Fruit fly (Drosophila melanogaster) whole organism, pupa: Measurements from ENCODE around the gene CG16717.

Source experiments
- CG10348 ChIP-seq: fragments of 200-800 bp; sonication (Bioruptor generic); IDR thresholded peaks from 2 replicates; pipeline ENCODE4 v1.3.6; 2022; ENCODE audit warnings: missing biosample characterization, missing genetic modification characterization
- CG12605 ChIP-seq: fragments of 200-800 bp; sonication (Bioruptor generic); IDR thresholded peaks from 2 replicates; pipeline ENCODE4 v1.3.6; 2022; ENCODE audit warnings: missing biosample characterization, missing genetic modification characterization
- CG13204 ChIP-seq: fragments of 200-800 bp; sonication (Bioruptor generic); optimal IDR thresholded peaks from 2 replicates; lab custom pipeline; 2018; ENCODE audit warnings: missing biosample characterization, mild to moderate bottlenecking, missing genetic modification characterization, moderate library complexity
- CG14655 ChIP-seq: fragments of 200-800 bp; sonication (Bioruptor generic); optimal IDR thresholded peaks from 3 replicates; lab custom pipeline; 2017; ENCODE audit warnings: mild to moderate bottlenecking, missing biosample characterization, missing genetic modification reagents, missing genetic modification characterization
- CG15710 ChIP-seq: fragments of 200-800 bp; sonication (Bioruptor generic); optimal IDR thresholded peaks from 2 replicates; lab custom pipeline; 2018; ENCODE audit warnings: missing biosample characterization, mild to moderate bottlenecking, missing genetic modification characterization, moderate library complexity
- CG17806 ChIP-seq: fragments of 200-800 bp; sonication (Bioruptor generic); optimal IDR thresholded peaks from 2 replicates; lab custom pipeline; 2018; ENCODE audit warnings: missing biosample characterization, mild to moderate bottlenecking, missing genetic modification characterization, moderate library complexity
- CG32121 ChIP-seq: fragments of 200-800 bp; sonication (Bioruptor generic); IDR thresholded peaks from 2 replicates; pipeline ENCODE4 v1.3.6; 2022; ENCODE audit warnings: missing biosample characterization, missing genetic modification characterization
- CG34367 ChIP-seq: fragments of 200-800 bp; sonication (Bioruptor generic); optimal IDR thresholded peaks from 2 replicates; lab custom pipeline; 2018; ENCODE audit warnings: missing biosample characterization, mild to moderate bottlenecking, missing genetic modification characterization
- CG4496 ChIP-seq: fragments of 200-800 bp; sonication (Bioruptor generic); IDR thresholded peaks from 3 replicates; pipeline ENCODE4 v1.3.6; 2022; ENCODE audit warnings: missing biosample characterization, missing genetic modification characterization
- CG8159 ChIP-seq: fragments of 200-800 bp; sonication (Bioruptor generic); optimal IDR thresholded peaks from 3 replicates; lab custom pipeline; 2018; ENCODE audit warnings: missing biosample characterization, mild to moderate bottlenecking, missing genetic modification characterization, moderate library complexity
- CG8301 ChIP-seq: fragments of 200-800 bp; sonication (Bioruptor generic); optimal IDR thresholded peaks from 2 replicates; lab custom pipeline; 2018; ENCODE audit warnings: missing biosample characterization, mild to moderate bottlenecking, missing genetic modification characterization
- CG9948 ChIP-seq: fragments of 200-800 bp; sonication (Bioruptor generic); optimal IDR thresholded peaks from 2 replicates; lab custom pipeline; 2018; ENCODE audit warnings: missing biosample characterization, mild to moderate bottlenecking, missing genetic modification characterization, moderate library complexity
- D1 ChIP-seq: fragments of 200-800 bp; sonication (Bioruptor generic); optimal IDR thresholded peaks from 2 replicates; lab custom pipeline; 2018; ENCODE audit warnings: missing biosample characterization, mild to moderate bottlenecking, missing genetic modification characterization, moderate library complexity
- EcR ChIP-seq: fragments of 200-800 bp; sonication (Bioruptor generic); optimal IDR thresholded peaks from 3 replicates; lab custom pipeline; 2019; ENCODE audit warnings: missing biosample characterization, missing genetic modification characterization, mild to moderate bottlenecking, moderate library complexity, missing genetic modification reagents
- Ets98B ChIP-seq: fragments of 200-800 bp; sonication (Bioruptor generic); IDR thresholded peaks from 2 replicates; pipeline ENCODE4 v1.3.6; 2022; ENCODE audit warnings: missing biosample characterization, missing genetic modification characterization
- Pif1A ChIP-seq: fragments of 200-800 bp; sonication (Bioruptor generic); optimal IDR thresholded peaks from 3 replicates; lab custom pipeline; 2016; ENCODE audit warnings: missing biosample characterization, missing genetic modification characterization
- Pif1B ChIP-seq: fragments of 200-800 bp; sonication (Bioruptor generic); optimal IDR thresholded peaks from 3 replicates; lab custom pipeline; 2016; ENCODE audit warnings: missing biosample characterization, missing genetic modification characterization
- Snoo ChIP-seq: fragments of 200-800 bp; sonication (Bioruptor generic); optimal IDR thresholded peaks from 3 replicates; lab custom pipeline; 2017; ENCODE audit warnings: missing biosample characterization, mild to moderate bottlenecking, missing genetic modification characterization, inconsistent platforms
- fd96Ca ChIP-seq: fragments of 200-800 bp; sonication (Bioruptor generic); IDR thresholded peaks from 3 replicates; pipeline ENCODE4 v1.3.6; 2022; ENCODE audit warnings: missing biosample characterization, missing genetic modification characterization
- gl ChIP-seq: fragments of 200-800 bp; sonication (Bioruptor generic); optimal IDR thresholded peaks from 2 replicates; lab custom pipeline; 2018; ENCODE audit warnings: missing biosample characterization, mild to moderate bottlenecking, missing genetic modification characterization
- rn ChIP-seq: fragments of 200-800 bp; sonication (Bioruptor generic); IDR thresholded peaks from 2 replicates; pipeline ENCODE4 v1.3.6; 2022; ENCODE audit warnings: missing biosample characterization, missing genetic modification characterization

Gene CG16717

dm6 chr3L:9713828-9714536 lies 35.0 kb downstream of the CG16717 start, which contains the start of gene vsg:
Gene vsg, plus strand, starts transcription at chr3L:9714324.
- TF ChIP-seq Pif1A (no peak), Ets98B (GFP tag; lab: Robert Waterston, UW) (peak; percentile 2; the same call in 1 of the 2 replicates), EcR (GFP tag; lab: Kevin White, UChicago) (no peak), CG17806 (tag; lab: Kevin White, UChicago) (peak; percentile 62), CG13204 (GFP tag; lab: Kevin White, UChicago) (no peak), D1 (tag; lab: Kevin White, UChicago) (no peak), fd96Ca (peak; percentile 32; the same call in 1 of the 3 replicates), CG4496 (GFP tag; lab: Robert Waterston, UW) (peak; percentile 43; the same call in 1 of the 3 replicates), CG8159 (peak; percentile 84), CG15710 (tag; lab: Kevin White, UChicago) (peak; percentile 83), CG32121 (GFP tag; lab: Robert Waterston, UW) (peak; percentile 54; the same call in 1 of the 2 replicates), CG10348 (GFP tag; lab: Robert Waterston, UW) (peak; percentile 21; the same call in 1 of the 2 replicates), CG34367 (tag; lab: Kevin White, UChicago) (peak; percentile 60), CG12605 (0 out of 2 replicates have a peak, but pooled peaks have one; percentile 43), Pif1B (GFP tag; lab: Kevin White, UChicago) (no peak), CG8301 (peak; percentile 63), rn (GFP tag; lab: Robert Waterston, UW) (no peak), Snoo (tag; lab: Kevin White, UChicago) (peak; percentile 67), CG9948 (peak; percentile 78), gl (tag; lab: Kevin White, UChicago) (no peak), CG14655 (GFP tag; lab: Kevin White, UChicago) (no peak)

- 0 out of 3 replicates have a peak, but pooled peaks have one; percentile 23 for TF ChIP-seq CG4496 (GFP tag; lab: Robert Waterston, UW)
- TF ChIP-seq CG17806 (tag; lab: Kevin White, UChicago): no peak
- 0 out of 2 replicates have a peak, but pooled peaks have one; percentile 2 for TF ChIP-seq Ets98B (GFP tag; lab: Robert Waterston, UW)
- TF ChIP-seq EcR (GFP tag; lab: Kevin White, UChicago): peak; percentile 3
- TF ChIP-seq, all 21 proteins: peak for 3
Measured at dm6 chr3L:9714537-9715144, 35.6 kb downstream of the CG16717 start.

dm6 chr3L:9716595-9716994 lies 37.6 kb downstream of the CG16717 start:
- TF ChIP-seq CG17806 (tag; lab: Kevin White, UChicago) (no peak), CG32121 (GFP tag; lab: Robert Waterston, UW) (no peak), CG13204 (GFP tag; lab: Kevin White, UChicago) (no peak), EcR (GFP tag; lab: Kevin White, UChicago) (peak; percentile 88), CG8301 (no peak)

dm6 chr3L:9717101-9717500 lies 38.1 kb downstream of the CG16717 start:
- TF ChIP-seq CG10348 (GFP tag; lab: Robert Waterston, UW) (no peak), CG15710 (tag; lab: Kevin White, UChicago) (no peak), CG12605 (no peak), CG13204 (GFP tag; lab: Kevin White, UChicago) (no peak), rn (GFP tag; lab: Robert Waterston, UW) (no peak), CG14655 (GFP tag; lab: Kevin White, UChicago) (no peak), Pif1B (GFP tag; lab: Kevin White, UChicago) (no peak), CG4496 (GFP tag; lab: Robert Waterston, UW) (no peak)
- TF ChIP-seq, all 21 proteins: peak for 0

- TF ChIP-seq CG17806 (tag; lab: Kevin White, UChicago) (no peak), D1 (tag; lab: Kevin White, UChicago) (no peak), Snoo (tag; lab: Kevin White, UChicago) (no peak), CG8301 (no peak), CG15710 (tag; lab: Kevin White, UChicago) (no peak), CG34367 (tag; lab: Kevin White, UChicago) (no peak), CG4496 (GFP tag; lab: Robert Waterston, UW) (no peak), CG9948 (no peak)
- TF ChIP-seq, all 21 proteins: peak for 0
Measured at dm6 chr3L:9717839-9718238, 38.8 kb downstream of the CG16717 start.

dm6 chr3L:9718929-9719328 lies 39.9 kb downstream of the CG16717 start, which contains the start of the genes CG18178 and CG14174:
Gene CG18178, minus strand, starts transcription at chr3L:9719144.
Gene CG14174, plus strand, starts transcription at chr3L:9719328.
- TF ChIP-seq CG8159 (peak; percentile 75), Pif1A (no peak), CG34367 (tag; lab: Kevin White, UChicago) (peak; percentile 25), rn (GFP tag; lab: Robert Waterston, UW) (no peak), CG17806 (tag; lab: Kevin White, UChicago) (peak; percentile 36), Ets98B (GFP tag; lab: Robert Waterston, UW) (0 out of 2 replicates have a peak, but pooled peaks have one; percentile 15), gl (tag; lab: Kevin White, UChicago) (no peak), CG4496 (GFP tag; lab: Robert Waterston, UW) (peak; percentile 37; the same call in 2 of the 3 replicates), CG13204 (GFP tag; lab: Kevin White, UChicago) (no peak), CG9948 (peak; percentile 47), Snoo (tag; lab: Kevin White, UChicago) (peak; percentile 50), CG12605 (peak; percentile 48; the same call in 1 of the 2 replicates), Pif1B (GFP tag; lab: Kevin White, UChicago) (no peak), CG15710 (tag; lab: Kevin White, UChicago) (peak; percentile 73), CG10348 (GFP tag; lab: Robert Waterston, UW) (no peak), CG14655 (GFP tag; lab: Kevin White, UChicago) (no peak), CG32121 (GFP tag; lab: Robert Waterston, UW) (peak; percentile 25; the same call in 1 of the 2 replicates), D1 (tag; lab: Kevin White, UChicago) (no peak), fd96Ca (no peak), EcR (GFP tag; lab: Kevin White, UChicago) (no peak), CG8301 (no peak)
- TF ChIP-seq, all 21 proteins: peak for 10
